Fruit fly (Drosophila melanogaster) whole organism, embryonic: ENCODE data around the gene Sf3b6.

ENCODE experiments used
- Aef1 ChIP-seq: fragments of 200-800 bp; sonication (Bioruptor generic); IDR thresholded peaks from 3 replicates; pipeline ENCODE4 v1.3.6; 2022; ENCODE audit warnings: missing biosample characterization, missing genetic modification characterization
- Atf-2 ChIP-seq: fragments of 200-800 bp; sonication (Bioruptor generic); optimal IDR thresholded peaks from 2 replicates; lab custom pipeline; 2016; ENCODE audit warnings: missing biosample characterization, missing genetic modification characterization
- CG10654 ChIP-seq: fragments of 200-800 bp; sonication (Bioruptor generic); optimal IDR thresholded peaks from 2 replicates; lab custom pipeline; 2016; ENCODE audit warnings: missing biosample characterization, missing genetic modification characterization
- CG11398 ChIP-seq: fragments of 200-800 bp; sonication (Bioruptor generic); optimal IDR thresholded peaks from 2 replicates; lab custom pipeline; 2016; ENCODE audit warnings: missing biosample characterization, missing genetic modification characterization
- CG12104 ChIP-seq: fragments of 200-800 bp; sonication (Bioruptor generic); optimal IDR thresholded peaks from 3 replicates; lab custom pipeline; 2016; ENCODE audit warnings: missing biosample characterization, missing genetic modification characterization
- CG12219 ChIP-seq: fragments of 200-800 bp; sonication (Bioruptor generic); optimal IDR thresholded peaks from 3 replicates; lab custom pipeline; 2018; ENCODE audit warnings: missing biosample characterization, mild to moderate bottlenecking, missing genetic modification characterization
- CG1233 ChIP-seq: fragments of 200-800 bp; sonication (Bioruptor generic); optimal IDR thresholded peaks from 4 replicates; lab custom pipeline; 2018; ENCODE audit warnings: missing biosample characterization, mild to moderate bottlenecking, missing genetic modification characterization
- CG13624 ChIP-seq: fragments of 200-800 bp; sonication (Bioruptor generic); optimal IDR thresholded peaks from 2 replicates; lab custom pipeline; 2016; ENCODE audit warnings: missing biosample characterization, missing genetic modification characterization
- CG13894 ChIP-seq: fragments of 200-800 bp; sonication (Bioruptor generic); optimal IDR thresholded peaks from 3 replicates; lab custom pipeline; 2018; ENCODE audit warnings: missing biosample characterization, mild to moderate bottlenecking, missing genetic modification characterization, moderate library complexity
- CG14014 ChIP-seq: fragments of 200-800 bp; sonication (Bioruptor generic); IDR thresholded peaks from 2 replicates; pipeline ENCODE4 v1.3.6; 2022; ENCODE audit warnings: missing biosample characterization, missing genetic modification characterization
- CG14710 ChIP-seq: fragments of 200-800 bp; sonication (Bioruptor generic); optimal IDR thresholded peaks from 3 replicates; lab custom pipeline; 2019; ENCODE audit warnings: missing biosample characterization, mild to moderate bottlenecking, missing genetic modification characterization, moderate library complexity
- CG17328 ChIP-seq: fragments of 200-800 bp; sonication (Bioruptor generic); IDR thresholded peaks from 2 replicates; pipeline ENCODE4 v1.3.6; 2022; ENCODE audit warnings: missing biosample characterization, missing genetic modification characterization
- CG17385 ChIP-seq: fragments of 200-800 bp; sonication (Bioruptor generic); optimal IDR thresholded peaks from 3 replicates; lab custom pipeline; 2018; ENCODE audit warnings: missing biosample characterization, mild to moderate bottlenecking, missing genetic modification characterization
- CG18599 ChIP-seq: fragments of 200-800 bp; sonication (Bioruptor generic); optimal IDR thresholded peaks from 3 replicates; lab custom pipeline; 2017; ENCODE audit warnings: missing biosample characterization, missing genetic modification characterization, mild to moderate bottlenecking, moderate library complexity, missing genetic modification reagents
- CG30403 ChIP-seq: fragments of 200-800 bp; sonication (Bioruptor generic); optimal IDR thresholded peaks from 3 replicates; lab custom pipeline; 2016; ENCODE audit warnings: missing biosample characterization, missing genetic modification characterization
- CG31388 ChIP-seq: fragments of 200-800 bp; sonication (Bioruptor generic); optimal IDR thresholded peaks from 2 replicates; lab custom pipeline; 2016; ENCODE audit warnings: missing biosample characterization, missing genetic modification characterization
- CG4617 ChIP-seq: fragments of 200-800 bp; sonication (Bioruptor generic); optimal IDR thresholded peaks from 3 replicates; lab custom pipeline; 2016; ENCODE audit warnings: missing biosample characterization, missing genetic modification characterization, borderline replicate concordance
- CG6254 ChIP-seq: fragments of 200-800 bp; sonication (Bioruptor generic); optimal IDR thresholded peaks from 3 replicates; lab custom pipeline; 2017; ENCODE audit warnings: mild to moderate bottlenecking, missing biosample characterization, missing genetic modification reagents, missing genetic modification characterization
- CG6654 ChIP-seq: fragments of 200-800 bp; sonication (Bioruptor generic); optimal IDR thresholded peaks from 2 replicates; lab custom pipeline; 2017; ENCODE audit warnings: missing biosample characterization, mild to moderate bottlenecking, missing genetic modification characterization
- CG8944 ChIP-seq: fragments of 200-800 bp; sonication (Bioruptor generic); optimal IDR thresholded peaks from 3 replicates; lab custom pipeline; 2016; ENCODE audit warnings: missing biosample characterization, missing genetic modification characterization
- CG9797 ChIP-seq: fragments of 200-800 bp; sonication (Bioruptor generic); optimal IDR thresholded peaks from 3 replicates; lab custom pipeline; 2018; ENCODE audit warnings: missing biosample characterization, mild to moderate bottlenecking, missing genetic modification characterization
- Dip3 ChIP-seq: fragments of 200-800 bp; sonication (Bioruptor generic); optimal IDR thresholded peaks from 3 replicates; lab custom pipeline; 2016; ENCODE audit warnings: missing biosample characterization, missing genetic modification characterization
- Elba2 ChIP-seq: fragments of 200-800 bp; sonication (Bioruptor generic); optimal IDR thresholded peaks from 3 replicates; lab custom pipeline; 2016; ENCODE audit warnings: missing biosample characterization, missing genetic modification characterization
- Fer3 ChIP-seq: fragments of 200-800 bp; sonication (Bioruptor generic); optimal IDR thresholded peaks from 2 replicates; lab custom pipeline; 2018; ENCODE audit warnings: missing biosample characterization, mild to moderate bottlenecking, missing genetic modification characterization, moderate library complexity
- Hr78 ChIP-seq, 2 experiments: fragments of 200-800 bp in 1 of 2; fragments of >200 bp in 1 of 2; sonication (Bioruptor generic) in 1 of 2; optimal IDR thresholded peaks; 2 replicates each; lab custom pipeline; 2017 to 2019; ENCODE audit warnings: missing biosample characterization in 2 of 2, missing genetic modification characterization in 2 of 2, mild to moderate bottlenecking in 1 of 2, moderate library complexity in 1 of 2
- MESR4 ChIP-seq: fragments of 200-800 bp; sonication (Bioruptor generic); optimal IDR thresholded peaks from 2 replicates; lab custom pipeline; 2018; ENCODE audit warnings: missing biosample characterization, mild to moderate bottlenecking, missing genetic modification characterization, moderate library complexity
- Max ChIP-seq: fragments of 200-800 bp; sonication (Bioruptor generic); optimal IDR thresholded peaks from 2 replicates; lab custom pipeline; 2016; ENCODE audit warnings: missing biosample characterization, mild to moderate bottlenecking, missing genetic modification characterization
- Nf-YB ChIP-seq: fragments of 200-800 bp; sonication (Bioruptor generic); optimal IDR thresholded peaks from 3 replicates; lab custom pipeline; 2019; ENCODE audit warnings: missing biosample characterization, mild to moderate bottlenecking, missing genetic modification characterization, moderate library complexity
- PHDP ChIP-seq: fragments of 200-800 bp; sonication (Bioruptor generic); optimal IDR thresholded peaks from 3 replicates; lab custom pipeline; 2018; ENCODE audit warnings: missing biosample characterization, mild to moderate bottlenecking, missing genetic modification characterization, moderate library complexity
- Ravus ChIP-seq: fragments of 200-800 bp; sonication (Bioruptor generic); IDR thresholded peaks from 2 replicates; pipeline ENCODE4 v1.3.6; 2022; ENCODE audit warnings: missing biosample characterization, missing genetic modification characterization
- Sry-β ChIP-seq: fragments of 200-800 bp; sonication (Bioruptor generic); optimal IDR thresholded peaks from 2 replicates; lab custom pipeline; 2018; ENCODE audit warnings: missing biosample characterization, mild to moderate bottlenecking, missing genetic modification characterization, moderate library complexity
- abd-A ChIP-seq: fragments of 200-800 bp; sonication (Bioruptor generic); optimal IDR thresholded peaks from 3 replicates; lab custom pipeline; 2019; ENCODE audit warnings: missing biosample characterization, mild to moderate bottlenecking, missing genetic modification characterization, moderate library complexity
- ash1 ChIP-seq: fragments of 200-800 bp; sonication (Bioruptor generic); optimal IDR thresholded peaks from 2 replicates; lab custom pipeline; 2018; ENCODE audit warnings: missing biosample characterization, mild to moderate bottlenecking, missing genetic modification characterization
- danr ChIP-seq: fragments of 200-800 bp; sonication (Bioruptor generic); IDR thresholded peaks from 2 replicates; pipeline ENCODE4 v1.3.6; 2022; ENCODE audit warnings: missing biosample characterization, missing genetic modification characterization
- dati ChIP-seq: fragments of 200-800 bp; sonication (Bioruptor generic); IDR thresholded peaks from 2 replicates; pipeline ENCODE4 v1.3.6; 2022; ENCODE audit warnings: missing biosample characterization, missing genetic modification characterization
- dmrt11E ChIP-seq: fragments of 200-800 bp; sonication (Bioruptor generic); optimal IDR thresholded peaks from 3 replicates; lab custom pipeline; 2018; ENCODE audit warnings: missing biosample characterization, mild to moderate bottlenecking, missing genetic modification characterization, moderate library complexity
- eve ChIP-seq, 2 experiments: fragments of >200 bp; optimal IDR thresholded peaks; 2 replicates each; lab custom pipeline; 2017; ENCODE audit warnings: missing biosample characterization in 2 of 2, missing genetic modification characterization in 2 of 2
- gcm2 ChIP-seq: fragments of 200-800 bp; sonication (Bioruptor generic); optimal IDR thresholded peaks from 2 replicates; lab custom pipeline; 2016; ENCODE audit warnings: missing biosample characterization, missing genetic modification characterization
- grn ChIP-seq: fragments of 200-800 bp; sonication (Bioruptor generic); optimal IDR thresholded peaks from 3 replicates; lab custom pipeline; 2017; ENCODE audit warnings: missing biosample characterization, missing genetic modification characterization
- h ChIP-seq: fragments of >200 bp; optimal IDR thresholded peaks from 2 replicates; lab custom pipeline; 2017
- oc ChIP-seq: fragments of 200-800 bp; sonication (Bioruptor generic); optimal IDR thresholded peaks from 2 replicates; lab custom pipeline; 2018; ENCODE audit warnings: missing biosample characterization, mild to moderate bottlenecking, missing genetic modification characterization, moderate library complexity
- pnt ChIP-seq: fragments of 200-800 bp; sonication (Bioruptor generic); optimal IDR thresholded peaks from 3 replicates; lab custom pipeline; 2016; ENCODE audit warnings: missing biosample characterization, missing genetic modification characterization
- pum ChIP-seq: fragments of 200-800 bp; sonication (Bioruptor generic); optimal IDR thresholded peaks from 2 replicates; lab custom pipeline; 2016; ENCODE audit warnings: missing biosample characterization, missing genetic modification characterization
- sisA ChIP-seq: fragments of 200-800 bp; sonication (Bioruptor generic); IDR thresholded peaks from 2 replicates; pipeline ENCODE4 v1.3.6; 2022; ENCODE audit warnings: missing biosample characterization, missing genetic modification characterization
- sr ChIP-seq: fragments of 200-800 bp; sonication (Bioruptor generic); IDR thresholded peaks from 3 replicates; pipeline ENCODE4 v1.3.6; 2022; ENCODE audit warnings: missing biosample characterization, missing genetic modification characterization
- tio ChIP-seq: fragments of 200-800 bp; sonication (Bioruptor generic); optimal IDR thresholded peaks from 2 replicates; lab custom pipeline; 2017; ENCODE audit warnings: missing biosample characterization, missing genetic modification characterization, inconsistent platforms
- trh ChIP-seq: fragments of 200-800 bp; sonication (Bioruptor generic); optimal IDR thresholded peaks from 2 replicates; lab custom pipeline; 2016; ENCODE audit warnings: missing biosample characterization, missing genetic modification characterization
- ttk ChIP-seq: fragments of 200-800 bp; sonication (Bioruptor generic); IDR thresholded peaks from 2 replicates; pipeline ENCODE4 v2.1.2; 2022; ENCODE audit warnings: missing biosample characterization, missing genetic modification characterization
- wek ChIP-seq: fragments of 200-800 bp; sonication (Bioruptor generic); optimal IDR thresholded peaks from 3 replicates; lab custom pipeline; 2018; ENCODE audit warnings: missing biosample characterization, mild to moderate bottlenecking, missing genetic modification characterization, moderate library complexity
- zen ChIP-seq: fragments of 200-800 bp; sonication (Bioruptor generic); optimal IDR thresholded peaks from 3 replicates; lab custom pipeline; 2018; ENCODE audit warnings: missing biosample characterization, mild to moderate bottlenecking, missing genetic modification characterization, moderate library complexity

The Sf3b6 gene

dm6 chr3L:6184884-6185438, 8.0 kb downstream of the Sf3b6 start, which contains the start of the genes D19B and CG43293 (continued):
- TF ChIP-seq grn (GFP tag; lab: Kevin White, UChicago) (no peak), Aef1 (peak; percentile 88), CG17385 (GFP tag; lab: Kevin White, UChicago) (peak; percentile 81), CG11398 (GFP tag; lab: Kevin White, UChicago) (peak; percentile 64), CG17328 (peak; percentile 92), ttk (peak; percentile 67), CG10654 (GFP tag; lab: Kevin White, UChicago) (peak; percentile 86), wek (peak; percentile 52), h (lab: Kevin White, UChicago) (no peak), pum (GFP tag; lab: Kevin White, UChicago) (peak; percentile 80), CG12104 (peak; percentile 74), gcm2 (GFP tag; lab: Kevin White, UChicago) (peak; percentile 66), PHDP (tag; lab: Kevin White, UChicago) (peak; percentile 88), Max (GFP tag; lab: Kevin White, UChicago) (peak; percentile 78), trh (GFP tag; lab: Kevin White, UChicago) (peak; percentile 83), CG6254 (GFP tag; lab: Kevin White, UChicago) (peak; percentile 77), Dip3 (GFP tag; lab: Kevin White, UChicago) (peak; percentile 83), CG4617 (peak; percentile 82), Elba2 (GFP tag; lab: Kevin White, UChicago) (peak; percentile 62), oc (peak; percentile 83), ash1 (GFP tag; lab: Kevin White, UChicago) (peak; percentile 78), Ravus (GFP tag; lab: Robert Waterston, UW) (peak; percentile 61), sisA (GFP tag; lab: Robert Waterston, UW) (peak; percentile 91), CG31388 (GFP tag; lab: Kevin White, UChicago) (peak; percentile 66), CG1233 (GFP tag; lab: Kevin White, UChicago) (peak; percentile 90), abd-A (tag; lab: Kevin White, UChicago) (no peak), CG6654 (GFP tag; lab: Kevin White, UChicago) (peak; percentile 37), Fer3 (tag; lab: Kevin White, UChicago) (peak; percentile 89), sr (GFP tag; lab: Robert Waterston, UW) (peak; percentile 61), CG18599 (GFP tag; lab: Kevin White, UChicago) (peak; percentile 90), Sry-β (GFP tag; lab: Kevin White, UChicago) (peak; percentile 84), CG30403 (peak; percentile 92), Nf-YB (GFP tag; lab: Kevin White, UChicago) (peak; percentile 69), CG12219 (GFP tag; lab: Kevin White, UChicago) (peak; percentile 84), CG14014 (peak; percentile 92), Atf-2 (peak; percentile 73), danr (GFP tag; lab: Robert Waterston, UW) (peak; percentile 78), CG8944 (GFP tag; lab: Kevin White, UChicago) (peak; percentile 88), eve (GFP tag; optimal IDR thresholded peaks at IDR 0.05; lab: Kevin White, UChicago) (no peak), CG13624 (GFP tag; lab: Kevin White, UChicago) (peak; percentile 90), dati (GFP tag; lab: Robert Waterston, UW) (peak; percentile 57; the same call in 1 of the 2 replicates), CG14710 (tag; lab: Kevin White, UChicago) (peak; percentile 74), MESR4 (GFP tag; lab: Kevin White, UChicago) (peak; percentile 92), zen (peak; percentile 77), dmrt11E (tag; lab: Kevin White, UChicago) (peak; percentile 78), CG13894 (tag; lab: Kevin White, UChicago) (peak; percentile 84), CG9797 (GFP tag; lab: Kevin White, UChicago) (peak; percentile 35), Hr78 (GFP tag; optimal IDR thresholded peaks at IDR 0.05; lab: Kevin White, UChicago) (no peak), tio (GFP tag; lab: Kevin White, UChicago) (no peak), pnt (GFP tag; lab: Kevin White, UChicago) (peak; percentile 83)
